Worm (Caenorhabditis elegans): ENCODE results near the gene srw-8.

The srw-8 gene

DNA sequence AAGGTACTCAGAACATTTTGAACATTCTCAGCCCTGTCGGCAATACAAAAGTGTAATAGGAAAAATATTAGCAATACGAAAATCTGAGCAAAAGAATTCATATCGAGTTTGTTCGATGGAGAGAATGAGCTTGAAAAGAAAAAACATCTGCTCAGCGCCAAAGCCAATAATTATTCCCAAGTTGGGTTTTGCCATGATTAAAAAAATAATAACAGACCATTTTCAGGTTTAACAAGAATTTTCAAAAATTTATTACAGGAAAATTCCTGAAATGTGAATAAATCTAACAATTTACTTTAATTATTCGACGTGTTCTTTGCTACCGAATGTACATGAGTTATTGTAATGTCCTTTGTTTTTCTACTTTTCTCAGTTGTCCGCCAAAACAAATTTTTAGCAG is 1.8 kb downstream of the srw-8 start, which contains the start of gene irld-38:
irld-38 (minus strand) TSS at position 101 of the 400 bp plus-strand sequence.
- no peak for TF ChIP-seq ztf-11 (tag; optimal IDR thresholded peaks at IDR 0.05)
- TF ChIP-seq nhr-237 (tag; optimal IDR thresholded peaks at IDR 0.05) = no peak
- no peak for TF ChIP-seq ama-1 (optimal IDR thresholded peaks at IDR 0.05)
- no peak for TF ChIP-seq nhr-12 (tag; optimal IDR thresholded peaks at IDR 0.05)
- no peak for TF ChIP-seq ceh-16 (tag; optimal IDR thresholded peaks at IDR 0.05)
- no peak for TF ChIP-seq unc-39 (tag; optimal IDR thresholded peaks at IDR 0.05)
- TF ChIP-seq snpc-4 (tag; optimal IDR thresholded peaks at IDR 0.05) = no peak
- no peak for TF ChIP-seq nhr-67 (tag; optimal IDR thresholded peaks at IDR 0.05)
- no peak for TF ChIP-seq ceh-82 (tag; optimal IDR thresholded peaks at IDR 0.05)
- no peak for TF ChIP-seq elt-2 (tag; optimal IDR thresholded peaks at IDR 0.05)
- TF ChIP-seq eor-1 (tag; optimal IDR thresholded peaks at IDR 0.05) = no peak
- TF ChIP-seq fos-1 (tag; optimal IDR thresholded peaks at IDR 0.05) = no peak
- TF ChIP-seq daf-12 (tag; optimal IDR thresholded peaks at IDR 0.05) = no peak

ce11 chrV:3028205-3028604 is 5.9 kb downstream of the srw-8 start, which contains the start of gene asp-7:
Gene asp-7, plus strand, starts transcription at chrV:3028285.
- TF ChIP-seq elt-2 (tag; optimal IDR thresholded peaks at IDR 0.05) (peak; percentile 15), ztf-11 (tag; optimal IDR thresholded peaks at IDR 0.05) (no peak), unc-62 (GFP tag; optimal IDR thresholded peaks at IDR 0.05) (no peak), fkh-10 (GFP tag; optimal IDR thresholded peaks at IDR 0.05) (no peak)

ce11 chrV:3024274-3024673 is 9.9 kb downstream of the srw-8 start, which contains the start of gene asp-8:
Gene asp-8, plus strand, starts transcription at chrV:3024549.
- TF ChIP-seq egl-5 (tag; optimal IDR thresholded peaks at IDR 0.05) (no peak), elt-2 (tag; optimal IDR thresholded peaks at IDR 0.05) (peak; percentile 54), ztf-4 (tag; optimal IDR thresholded peaks at IDR 0.05) (no peak), elt-1 (tag; optimal IDR thresholded peaks at IDR 0.05) (no peak)

DNA sequence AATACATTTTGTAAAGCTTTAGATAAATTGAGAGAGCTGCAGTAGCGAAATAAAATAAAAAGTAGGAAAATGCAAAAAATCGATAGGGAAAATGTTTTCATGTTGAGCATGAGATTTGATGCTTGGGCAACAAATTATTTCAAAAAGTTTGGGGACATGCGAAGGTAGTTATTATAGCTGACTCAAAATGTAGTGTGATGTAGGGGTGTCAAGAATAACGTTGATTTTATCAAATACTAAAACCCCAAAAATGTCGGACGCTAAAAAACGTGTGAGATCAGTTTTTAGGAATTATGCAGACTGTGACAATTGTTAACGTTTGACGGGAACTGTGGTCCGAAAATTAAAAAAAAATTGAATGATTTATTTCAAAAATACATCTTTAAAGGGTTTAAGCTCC is 12.8 kb downstream of the srw-8 start, which contains the start of gene irld-12:
irld-12 (minus strand) TSS at position 101 of the 400 bp plus-strand sequence.
- TF ChIP-seq ZK546.5 (tag; optimal IDR thresholded peaks at IDR 0.05) (no peak), lsy-12 (tag; optimal IDR thresholded peaks at IDR 0.05) (no peak), nhr-23 (tag; optimal IDR thresholded peaks at IDR 0.05) (no peak), egl-5 (tag; optimal IDR thresholded peaks at IDR 0.05) (no peak), elt-1 (tag; optimal IDR thresholded peaks at IDR 0.05) (no peak), ama-1 (optimal IDR thresholded peaks at IDR 0.05) (no peak), R02D3.7 (tag; optimal IDR thresholded peaks at IDR 0.05) (no peak), tbx-2 (tag; optimal IDR thresholded peaks at IDR 0.05) (no peak), nhr-11 (tag; optimal IDR thresholded peaks at IDR 0.05) (no peak), ceh-16 (tag; optimal IDR thresholded peaks at IDR 0.05) (no peak), fos-1 (tag; optimal IDR thresholded peaks at IDR 0.05) (no peak)

DNA sequence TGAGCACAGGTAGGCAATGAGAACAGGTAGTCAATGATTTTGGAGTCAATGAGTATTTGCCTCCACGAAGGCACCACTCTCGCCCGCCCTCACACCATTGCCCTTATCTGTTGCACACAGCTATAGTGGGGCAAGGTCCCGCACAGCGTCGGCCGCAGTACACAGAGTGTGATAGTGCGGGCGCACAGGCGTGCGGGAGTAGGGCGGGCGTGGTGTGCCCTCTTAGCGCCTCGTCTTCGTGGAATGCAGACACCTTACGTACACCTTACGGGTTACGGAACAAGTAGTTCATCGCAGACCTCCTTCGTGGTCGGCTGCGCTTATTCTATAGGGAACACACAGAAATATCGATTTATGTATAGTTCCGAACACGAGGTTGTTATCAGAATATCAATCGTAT is 16.2 kb downstream of the srw-8 start:
- TF ChIP-seq nhr-76 (tag; optimal IDR thresholded peaks at IDR 0.05) (no peak), R02D3.7 (tag; optimal IDR thresholded peaks at IDR 0.05) (no peak), nhr-28 (tag; optimal IDR thresholded peaks at IDR 0.05) (no peak), ZK546.5 (tag; optimal IDR thresholded peaks at IDR 0.05) (no peak), ceh-82 (tag; optimal IDR thresholded peaks at IDR 0.05) (no peak)

- no peak for TF ChIP-seq hmg-11 (tag; optimal IDR thresholded peaks at IDR 0.05)
- no peak for TF ChIP-seq nhr-28 (tag; optimal IDR thresholded peaks at IDR 0.05)
- no peak for TF ChIP-seq nfya-1 (tag; optimal IDR thresholded peaks at IDR 0.05; ENCODE audit: insufficient read depth)
- no peak for TF ChIP-seq nhr-76 (tag; optimal IDR thresholded peaks at IDR 0.05)
- no peak for TF ChIP-seq skn-1 (tag; optimal IDR thresholded peaks at IDR 0.05)
- no peak for TF ChIP-seq zag-1 (tag; optimal IDR thresholded peaks at IDR 0.05)
- TF ChIP-seq ceh-9 (tag; optimal IDR thresholded peaks at IDR 0.05) = no peak
- no peak for TF ChIP-seq mml-1 (tag; optimal IDR thresholded peaks at IDR 0.05)
- no peak for TF ChIP-seq pqm-1 (tag; optimal IDR thresholded peaks at IDR 0.05)
- TF ChIP-seq fkh-2 (tag; optimal IDR thresholded peaks at IDR 0.05) = no peak
- no peak for TF ChIP-seq egl-5 (tag; optimal IDR thresholded peaks at IDR 0.05)
- no peak for TF ChIP-seq sea-2 (GFP tag; optimal IDR thresholded peaks at IDR 0.05)
- TF ChIP-seq elt-1 (tag; optimal IDR thresholded peaks at IDR 0.05) = no peak
- TF ChIP-seq lin-39 (tag; optimal IDR thresholded peaks at IDR 0.05) = no peak
- TF ChIP-seq pha-4 (tag; optimal IDR thresholded peaks at IDR 0.05) = no peak
- TF ChIP-seq ztf-11 (tag; optimal IDR thresholded peaks at IDR 0.05) = no peak
- no peak for TF ChIP-seq nhr-23 (tag; optimal IDR thresholded peaks at IDR 0.05)
- TF ChIP-seq fos-1 (tag; optimal IDR thresholded peaks at IDR 0.05) = no peak
- TF ChIP-seq tbx-2 (tag; optimal IDR thresholded peaks at IDR 0.05) = no peak
Observed at ce11 chrV:3014185-3014584, 20.0 kb downstream of the srw-8 start, which contains the start of gene K12D9.1. Gene K12D9.1, plus strand, starts transcription at chrV:3014485.
